Worm (Caenorhabditis elegans) whole organism, L4/young adult: ENCODE data around the gene syx-6.

Source experiments
- W03F9.2 ChIP-seq: fragments of 150-350 bp; optimal IDR thresholded peaks from 2 replicates; lab custom pipeline; 2014; ENCODE audit warnings: missing biosample characterization, missing genetic modification characterization
- dao-5 ChIP-seq: sonication (generic microtip); optimal IDR thresholded peaks from 2 replicates; lab custom pipeline; 2016; ENCODE audit warnings: missing genotype, missing genetic modification characterization, moderate library complexity, missing compliant biosample characterization
- him-1 ChIP-seq: sonication (generic microtip); optimal IDR thresholded peaks from 2 replicates; lab custom pipeline; 2016; ENCODE audit warnings: missing genotype, missing genetic modification reagents, missing genetic modification characterization, missing compliant biosample characterization

DNA sequence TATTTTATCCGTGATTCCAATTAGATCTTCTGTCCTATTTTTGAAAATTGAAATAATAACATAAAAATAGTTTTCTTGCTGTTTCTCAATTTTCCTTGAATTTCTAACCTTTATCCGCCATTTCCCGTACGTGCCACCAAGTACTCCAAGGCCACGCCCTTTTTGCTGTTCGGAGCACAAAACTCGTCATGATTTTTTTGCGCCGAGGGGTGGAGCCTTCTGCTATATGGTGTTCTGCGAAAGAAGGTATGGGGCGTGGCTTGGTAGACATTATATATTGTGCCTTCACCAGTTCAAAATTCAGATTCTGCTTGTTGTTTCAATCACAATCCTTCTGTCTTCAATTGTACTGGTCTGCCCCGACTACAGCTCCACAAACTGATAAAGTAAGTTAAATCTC lies 19.1 kb upstream of the syx-6 start, which contains the start of gene C15C7.4:
- TF ChIP-seq him-1 (tag; lab: Kevin White, UChicago) (no peak), dao-5 (tag; lab: Kevin White, UChicago) (no peak), W03F9.2 (tag; lab: Kevin White, UChicago) (no peak)
